Fruit fly (Drosophila melanogaster) S2 (cell line): ENCODE measurements around the gene CG14551.

Source experiments
- CG8478 ChIP-seq: fragments of >200 bp; optimal IDR thresholded peaks from 2 replicates; lab custom pipeline; 2018
- CTCF ChIP-seq, 2 experiments: fragments of >200 bp; optimal IDR thresholded peaks; 2 replicates each; lab custom pipeline; 2018

- TF ChIP-seq CG8478 (lab: Kevin White, UChicago) (no peak), CTCF (optimal IDR thresholded peaks at IDR 0.05; lab: Kevin White, UChicago) (no peak)
These were observed 18.7 kb upstream of the CG14551 start for dm6 chr3R:26081380-26081991.
